Fruit fly (Drosophila melanogaster) whole organism: ENCODE measurements around the gene CG10184.

ENCODE experiments used
- CG8478 ChIP-seq: fragments of >200 bp; optimal IDR thresholded peaks from 2 replicates; lab custom pipeline; 2018; ENCODE audit warnings: inconsistent platforms
- Dll ChIP-seq: fragments of >200 bp; optimal IDR thresholded peaks from 2 replicates; lab custom pipeline; 2017
- EcR ChIP-seq, 2 experiments: fragments of >200 bp; optimal IDR thresholded peaks; 2 replicates each; lab custom pipeline; 2017; ENCODE audit warnings: missing biosample characterization in 2 of 2, missing genetic modification characterization in 2 of 2, missing genetic modification reagents in 2 of 2
- pan ChIP-seq: fragments of >200 bp; optimal IDR thresholded peaks from 2 replicates; lab custom pipeline; 2017
- psq ChIP-seq: fragments of >200 bp; optimal IDR thresholded peaks from 2 replicates; lab custom pipeline; 2017
- usp ChIP-seq: fragments of >200 bp; optimal IDR thresholded peaks from 2 replicates; lab custom pipeline; 2017; ENCODE audit warnings: missing biosample characterization, missing genetic modification characterization, mixed read lengths

Gene CG10184

dm6 chr3R:23605315-23605881 lies at the start of gene CG10184:
Gene CG10184 (minus strand): TSS chr3R:23605495.
- TF ChIP-seq pan (lab: Kevin White, UChicago), result no peak
- TF ChIP-seq EcR (GFP tag; optimal IDR thresholded peaks at IDR 0.05; lab: Kevin White, UChicago), result no peak
- TF ChIP-seq psq (lab: Kevin White, UChicago), result no peak
- TF ChIP-seq CG8478 (lab: Kevin White, UChicago), result no peak
- no peak for TF ChIP-seq Dll (lab: Kevin White, UChicago)
- TF ChIP-seq usp (GFP tag; lab: Kevin White, UChicago), result no peak

dm6 chr3R:23652525-23653108 lies 47.3 kb upstream of the CG10184 start:
- TF ChIP-seq Dll (lab: Kevin White, UChicago), result no peak

dm6 chr3R:23649831-23650230 lies 44.5 kb upstream of the CG10184 start:
- no peak for TF ChIP-seq EcR (GFP tag; optimal IDR thresholded peaks at IDR 0.05; lab: Kevin White, UChicago)
- no peak for TF ChIP-seq CG8478 (lab: Kevin White, UChicago)
- no peak for TF ChIP-seq Dll (lab: Kevin White, UChicago)
- no peak for TF ChIP-seq psq (lab: Kevin White, UChicago)
- no peak for TF ChIP-seq usp (GFP tag; lab: Kevin White, UChicago)
- no peak for TF ChIP-seq pan (lab: Kevin White, UChicago)

dm6 chr3R:23646183-23646582 lies 40.9 kb upstream of the CG10184 start:
- no peak for TF ChIP-seq CG8478 (lab: Kevin White, UChicago)
- TF ChIP-seq Dll (lab: Kevin White, UChicago), result no peak
- TF ChIP-seq EcR (GFP tag; optimal IDR thresholded peaks at IDR 0.05; lab: Kevin White, UChicago), result no peak
- no peak for TF ChIP-seq psq (lab: Kevin White, UChicago)
- TF ChIP-seq pan (lab: Kevin White, UChicago), result no peak
- TF ChIP-seq usp (GFP tag; lab: Kevin White, UChicago), result no peak

- TF ChIP-seq Dll (lab: Kevin White, UChicago) (no peak), usp (GFP tag; lab: Kevin White, UChicago) (no peak), EcR (GFP tag; optimal IDR thresholded peaks at IDR 0.05; lab: Kevin White, UChicago) (no peak), CG8478 (lab: Kevin White, UChicago) (no peak), psq (lab: Kevin White, UChicago) (no peak)
Measured at dm6 chr3R:23642836-23643235, 37.5 kb upstream of the CG10184 start.

- TF ChIP-seq usp (GFP tag; lab: Kevin White, UChicago) (no peak), psq (lab: Kevin White, UChicago) (no peak), pan (lab: Kevin White, UChicago) (no peak)
Measured at dm6 chr3R:23639583-23639982, 34.3 kb upstream of the CG10184 start.

dm6 chr3R:23638351-23638750 lies 33.1 kb upstream of the CG10184 start:
- TF ChIP-seq EcR (GFP tag; optimal IDR thresholded peaks at IDR 0.05; lab: Kevin White, UChicago) (no peak), usp (GFP tag; lab: Kevin White, UChicago) (no peak), pan (lab: Kevin White, UChicago) (no peak), CG8478 (lab: Kevin White, UChicago) (no peak), Dll (lab: Kevin White, UChicago) (no peak), psq (lab: Kevin White, UChicago) (no peak)

dm6 chr3R:23637277-23637676 lies 32.0 kb upstream of the CG10184 start:
- TF ChIP-seq Dll (lab: Kevin White, UChicago) (no peak), EcR (GFP tag; optimal IDR thresholded peaks at IDR 0.05; lab: Kevin White, UChicago) (no peak), pan (lab: Kevin White, UChicago) (no peak), psq (lab: Kevin White, UChicago) (no peak), CG8478 (lab: Kevin White, UChicago) (no peak), usp (GFP tag; lab: Kevin White, UChicago) (no peak)

- no peak for TF ChIP-seq usp (GFP tag; lab: Kevin White, UChicago)
- TF ChIP-seq pan (lab: Kevin White, UChicago), result no peak
- TF ChIP-seq psq (lab: Kevin White, UChicago), result no peak
- TF ChIP-seq EcR (GFP tag; optimal IDR thresholded peaks at IDR 0.05; lab: Kevin White, UChicago), result no peak
- TF ChIP-seq Dll (lab: Kevin White, UChicago), result no peak
- TF ChIP-seq CG8478 (lab: Kevin White, UChicago), result no peak
Measured at dm6 chr3R:23634789-23635188, 29.5 kb upstream of the CG10184 start.

dm6 chr3R:23629572-23629971 lies 24.3 kb upstream of the CG10184 start:
- TF ChIP-seq usp (GFP tag; lab: Kevin White, UChicago), result no peak
- no peak for TF ChIP-seq psq (lab: Kevin White, UChicago)
- no peak for TF ChIP-seq EcR (GFP tag; optimal IDR thresholded peaks at IDR 0.05; lab: Kevin White, UChicago)
- TF ChIP-seq Dll (lab: Kevin White, UChicago), result no peak
- no peak for TF ChIP-seq CG8478 (lab: Kevin White, UChicago)
- TF ChIP-seq pan (lab: Kevin White, UChicago), result no peak

dm6 chr3R:23627140-23627539 lies 21.8 kb upstream of the CG10184 start:
- TF ChIP-seq Dll (lab: Kevin White, UChicago) (no peak), psq (lab: Kevin White, UChicago) (no peak), EcR (GFP tag; optimal IDR thresholded peaks at IDR 0.05; lab: Kevin White, UChicago) (no peak), usp (GFP tag; lab: Kevin White, UChicago) (no peak), pan (lab: Kevin White, UChicago) (no peak), CG8478 (lab: Kevin White, UChicago) (no peak)

dm6 chr3R:23622961-23623360 lies 17.7 kb upstream of the CG10184 start:
- TF ChIP-seq usp (GFP tag; lab: Kevin White, UChicago), result no peak
- no peak for TF ChIP-seq EcR (GFP tag; optimal IDR thresholded peaks at IDR 0.05; lab: Kevin White, UChicago)
- TF ChIP-seq psq (lab: Kevin White, UChicago), result no peak
- no peak for TF ChIP-seq Dll (lab: Kevin White, UChicago)
- no peak for TF ChIP-seq pan (lab: Kevin White, UChicago)
- no peak for TF ChIP-seq CG8478 (lab: Kevin White, UChicago)
